Worm (Caenorhabditis elegans) whole organism, late embryonic: Measurements from ENCODE around the gene oac-52.

Experiments used
- C08G9.2 ChIP-seq: sonication (generic microtip); optimal IDR thresholded peaks from 2 replicates; lab custom pipeline; 2016; ENCODE audit warnings: mild to moderate bottlenecking, missing genetic modification characterization, moderate library complexity, missing compliant biosample characterization
- C38D4.7 ChIP-seq: fragments of 200-800 bp; sonication (Bioruptor generic); optimal IDR thresholded peaks from 2 replicates; lab custom pipeline; 2018; ENCODE audit warnings: mild to moderate bottlenecking, missing genetic modification characterization, moderate library complexity, missing compliant biosample characterization
- F13H6.1 ChIP-seq: sonication (generic microtip); optimal IDR thresholded peaks from 2 replicates; lab custom pipeline; 2016; ENCODE audit warnings: missing genetic modification characterization, missing compliant biosample characterization
- K02D7.2 ChIP-seq: sonication (generic microtip); optimal IDR thresholded peaks from 2 replicates; lab custom pipeline; 2017; ENCODE audit warnings: mild to moderate bottlenecking, missing genetic modification characterization, missing compliant biosample characterization
- K09A11.1 ChIP-seq: sonication (generic microtip); optimal IDR thresholded peaks from 2 replicates; lab custom pipeline; 2017; ENCODE audit warnings: antibody characterized with exemption, mild to moderate bottlenecking, missing genetic modification characterization, missing compliant biosample characterization; ENCODE audit not compliant: insufficient read depth
- T23F11.4 ChIP-seq: fragments of 200-800 bp; sonication (Bioruptor generic); optimal IDR thresholded peaks from 2 replicates; lab custom pipeline; 2018; ENCODE audit warnings: mild to moderate bottlenecking, missing genetic modification characterization, missing compliant biosample characterization
- ahr-1 ChIP-seq: sonication (generic microtip); optimal IDR thresholded peaks from 2 replicates; lab custom pipeline; 2016; ENCODE audit warnings: missing genetic modification characterization, missing compliant biosample characterization
- ceh-14 ChIP-seq: sonication (generic microtip); optimal IDR thresholded peaks from 2 replicates; lab custom pipeline; 2016; ENCODE audit warnings: missing genotype, missing genetic modification characterization, missing compliant biosample characterization
- ceh-18 ChIP-seq: sonication (generic microtip); optimal IDR thresholded peaks from 2 replicates; lab custom pipeline; 2016; ENCODE audit warnings: missing genetic modification characterization, missing compliant biosample characterization
- ceh-19 ChIP-seq: fragments of 200-800 bp; sonication (Bioruptor generic); optimal IDR thresholded peaks from 2 replicates; lab custom pipeline; 2018; ENCODE audit warnings: mild to moderate bottlenecking, missing genetic modification characterization, missing compliant biosample characterization
- ceh-2 ChIP-seq: sonication (generic microtip); optimal IDR thresholded peaks from 2 replicates; lab custom pipeline; 2016; ENCODE audit warnings: missing genotype, missing genetic modification characterization, missing compliant biosample characterization
- ceh-22 ChIP-seq: sonication (generic microtip); optimal IDR thresholded peaks from 2 replicates; lab custom pipeline; 2017; ENCODE audit warnings: missing biosample characterization, missing genetic modification characterization
- ceh-24 ChIP-seq: sonication (generic microtip); optimal IDR thresholded peaks from 2 replicates; lab custom pipeline; 2016; ENCODE audit warnings: mild to moderate bottlenecking, missing genetic modification characterization, missing compliant biosample characterization
- ceh-30 ChIP-seq: fragments of 150-350 bp; optimal IDR thresholded peaks from 2 replicates; lab custom pipeline; 2014; ENCODE audit warnings: missing biosample characterization, missing genetic modification characterization
- ceh-31 ChIP-seq: sonication (generic microtip); optimal IDR thresholded peaks from 2 replicates; lab custom pipeline; 2016; ENCODE audit warnings: missing genetic modification characterization, missing compliant biosample characterization
- ceh-34 ChIP-seq: sonication (generic microtip); optimal IDR thresholded peaks from 2 replicates; lab custom pipeline; 2016; ENCODE audit warnings: mild to moderate bottlenecking, missing genetic modification characterization, missing compliant biosample characterization
- ceh-45 ChIP-seq: fragments of 200-800 bp; sonication (Bioruptor generic); IDR thresholded peaks from 2 replicates; pipeline ENCODE4 v1.3.6; 2022; ENCODE audit warnings: missing genetic modification reagents, missing genetic modification characterization, missing compliant biosample characterization
- ceh-48 ChIP-seq: sonication (generic microtip); optimal IDR thresholded peaks from 2 replicates; lab custom pipeline; 2016; ENCODE audit warnings: missing genetic modification characterization, inconsistent platforms, missing compliant biosample characterization
- che-1 ChIP-seq: sonication (generic microtip); optimal IDR thresholded peaks from 2 replicates; lab custom pipeline; 2016; ENCODE audit warnings: mild to moderate bottlenecking, missing genetic modification characterization, missing compliant biosample characterization
- dve-1 ChIP-seq: sonication (generic microtip); optimal IDR thresholded peaks from 2 replicates; lab custom pipeline; 2017; ENCODE audit warnings: antibody characterized with exemption, mild to moderate bottlenecking, missing genetic modification characterization, missing compliant biosample characterization
- elt-2 ChIP-seq: sonication (generic microtip); optimal IDR thresholded peaks from 2 replicates; lab custom pipeline; 2016; ENCODE audit warnings: missing genetic modification reagents, missing genetic modification characterization, missing compliant biosample characterization
- elt-4 ChIP-seq: sonication (generic microtip); optimal IDR thresholded peaks from 2 replicates; lab custom pipeline; 2016; ENCODE audit warnings: missing genetic modification characterization, missing compliant biosample characterization
- ets-4 ChIP-seq: sonication (generic microtip); optimal IDR thresholded peaks from 2 replicates; lab custom pipeline; 2016; ENCODE audit warnings: missing genetic modification characterization, missing compliant biosample characterization
- eyg-1 ChIP-seq: sonication (generic microtip); optimal IDR thresholded peaks from 2 replicates; lab custom pipeline; 2016; ENCODE audit warnings: missing genotype, missing genetic modification characterization, missing compliant biosample characterization
- fax-1 ChIP-seq: sonication (generic microtip); optimal IDR thresholded peaks from 2 replicates; lab custom pipeline; 2016; ENCODE audit warnings: missing genotype, missing genetic modification characterization, missing compliant biosample characterization
- fkh-10 ChIP-seq: fragments of 150-350 bp; optimal IDR thresholded peaks from 2 replicates; lab custom pipeline; 2014; ENCODE audit warnings: missing biosample characterization, missing genetic modification reagents, missing genetic modification characterization
- fkh-6 ChIP-seq: sonication (generic microtip); optimal IDR thresholded peaks from 2 replicates; lab custom pipeline; 2016; ENCODE audit warnings: missing genetic modification characterization, missing compliant biosample characterization
- gmeb-2 ChIP-seq: sonication (generic microtip); optimal IDR thresholded peaks from 2 replicates; lab custom pipeline; 2016; ENCODE audit warnings: missing genetic modification characterization, inconsistent platforms, missing compliant biosample characterization
- hlh-30 ChIP-seq: sonication (generic microtip); optimal IDR thresholded peaks from 2 replicates; lab custom pipeline; 2017; ENCODE audit warnings: antibody characterized with exemption, missing genetic modification characterization, missing compliant biosample characterization; ENCODE audit not compliant: insufficient read depth
- lim-6 ChIP-seq: sonication (generic microtip); optimal IDR thresholded peaks from 2 replicates; lab custom pipeline; 2016; ENCODE audit warnings: missing genetic modification characterization, missing compliant biosample characterization
- madf-2 ChIP-seq: sonication (generic microtip); optimal IDR thresholded peaks from 2 replicates; lab custom pipeline; 2017; ENCODE audit warnings: missing genetic modification characterization, missing compliant biosample characterization
- mec-3 ChIP-seq: sonication (generic microtip); optimal IDR thresholded peaks from 2 replicates; lab custom pipeline; 2016; ENCODE audit warnings: borderline replicate concordance, missing genetic modification characterization, missing compliant biosample characterization
- nfya-1 ChIP-seq: sonication (generic microtip); optimal IDR thresholded peaks from 2 replicates; lab custom pipeline; 2017; ENCODE audit warnings: missing genetic modification characterization, mild to moderate bottlenecking, missing compliant biosample characterization, antibody characterized with exemption, moderate library complexity
- nhr-11 ChIP-seq: fragments of 150-350 bp; optimal IDR thresholded peaks from 2 replicates; lab custom pipeline; 2014; ENCODE audit warnings: missing biosample characterization, missing genetic modification characterization
- nhr-232 ChIP-seq: sonication (generic microtip); optimal IDR thresholded peaks from 2 replicates; lab custom pipeline; 2016; ENCODE audit warnings: missing genetic modification characterization, missing compliant biosample characterization
- npax-4 ChIP-seq: sonication (generic microtip); optimal IDR thresholded peaks from 2 replicates; lab custom pipeline; 2016; ENCODE audit warnings: missing genetic modification characterization, missing compliant biosample characterization
- odd-2 ChIP-seq: sonication (generic microtip); optimal IDR thresholded peaks from 2 replicates; lab custom pipeline; 2017; ENCODE audit warnings: antibody characterized with exemption, mild to moderate bottlenecking, missing genetic modification characterization, missing compliant biosample characterization
- pat-9 ChIP-seq: fragments of 200-800 bp; sonication (Bioruptor generic); optimal IDR thresholded peaks from 2 replicates; lab custom pipeline; 2018; ENCODE audit warnings: mild to moderate bottlenecking, missing genetic modification characterization, moderate library complexity, missing compliant biosample characterization
- pax-1 ChIP-seq: fragments of 150-350 bp; optimal IDR thresholded peaks from 2 replicates; lab custom pipeline; 2014; ENCODE audit warnings: missing biosample characterization, missing genetic modification characterization
- pha-2 ChIP-seq: sonication (generic microtip); optimal IDR thresholded peaks from 2 replicates; lab custom pipeline; 2017; ENCODE audit warnings: mild to moderate bottlenecking, missing genetic modification characterization, missing compliant biosample characterization
- pha-4 ChIP-seq: fragments of 150-350 bp; optimal IDR thresholded peaks from 2 replicates; lab custom pipeline; 2018; ENCODE audit warnings: missing biosample characterization, missing genetic modification reagents, missing genetic modification characterization
- pqm-1 ChIP-seq: sonication (generic microtip); optimal IDR thresholded peaks from 2 replicates; lab custom pipeline; 2016; ENCODE audit warnings: missing genetic modification characterization, missing compliant biosample characterization
- pros-1 ChIP-seq: fragments of 150-350 bp; optimal IDR thresholded peaks from 2 replicates; lab custom pipeline; 2014; ENCODE audit warnings: missing biosample characterization, missing genetic modification reagents, missing genetic modification characterization
- ref-2 ChIP-seq: sonication (generic microtip); optimal IDR thresholded peaks from 2 replicates; lab custom pipeline; 2016; ENCODE audit warnings: missing genetic modification characterization, missing compliant biosample characterization
- rnt-1 ChIP-seq: sonication (generic microtip); optimal IDR thresholded peaks from 2 replicates; lab custom pipeline; 2016; ENCODE audit warnings: missing genetic modification characterization, missing compliant biosample characterization
- sdc-2 ChIP-seq: sonication (generic microtip); optimal IDR thresholded peaks from 2 replicates; lab custom pipeline; 2016; ENCODE audit warnings: missing genotype, missing genetic modification characterization, missing compliant biosample characterization
- sox-2 ChIP-seq: fragments of 200-800 bp; sonication (Bioruptor generic); IDR thresholded peaks from 2 replicates; pipeline ENCODE4 v1.3.6; 2022; ENCODE audit warnings: missing genetic modification reagents, missing genetic modification characterization, missing compliant biosample characterization
- sox-4 ChIP-seq: sonication (generic microtip); optimal IDR thresholded peaks from 2 replicates; lab custom pipeline; 2017; ENCODE audit warnings: mild to moderate bottlenecking, missing genetic modification characterization, inconsistent platforms, missing compliant biosample characterization
- tbx-2 ChIP-seq: sonication (generic microtip); optimal IDR thresholded peaks from 2 replicates; lab custom pipeline; 2016; ENCODE audit warnings: missing genetic modification characterization, missing compliant biosample characterization
- tbx-7 ChIP-seq: sonication (generic microtip); optimal IDR thresholded peaks from 2 replicates; lab custom pipeline; 2016; ENCODE audit warnings: missing genotype, missing genetic modification characterization, missing compliant biosample characterization
- ttx-3 ChIP-seq: sonication (generic microtip); optimal IDR thresholded peaks from 2 replicates; lab custom pipeline; 2016; ENCODE audit warnings: missing genetic modification reagents, missing genetic modification characterization, missing compliant biosample characterization
- unc-42 ChIP-seq: sonication (generic microtip); optimal IDR thresholded peaks from 2 replicates; lab custom pipeline; 2016; ENCODE audit warnings: missing genotype, missing genetic modification characterization, missing compliant biosample characterization
- unc-86 ChIP-seq: sonication (generic microtip); optimal IDR thresholded peaks from 2 replicates; lab custom pipeline; 2016; ENCODE audit warnings: missing genetic modification characterization, missing compliant biosample characterization
- ztf-16 ChIP-seq: sonication (generic microtip); optimal IDR thresholded peaks from 2 replicates; lab custom pipeline; 2017; ENCODE audit warnings: missing genetic modification characterization, missing compliant biosample characterization

The oac-52 gene

ce11 chrIV:4390438-4390894, 44.1 kb upstream of the oac-52 start, which contains the start of the genes rpl-7A and set-21:
TSS of gene rpl-7A (minus strand) at chrIV:4390590.
TSS of gene set-21 (plus strand) at chrIV:4390844.
- TF ChIP-seq npax-4 (tag; lab: Kevin White, UChicago): no peak
- TF ChIP-seq nfya-1: peak; percentile 85
- TF ChIP-seq ref-2 (tag; lab: Kevin White, UChicago): peak; percentile 88
- no peak for TF ChIP-seq pha-4 (tag; lab: Kevin White, UChicago)
- TF ChIP-seq ceh-19 (GFP tag; lab: Kevin White, UChicago): peak; percentile 1
- no peak for TF ChIP-seq fax-1
- TF ChIP-seq nhr-11 (tag; lab: Kevin White, UChicago): no peak
- no peak for TF ChIP-seq pros-1 (tag; lab: Kevin White, UChicago)
- peak; percentile 13; the same call in 1 of the 2 replicates for TF ChIP-seq ceh-45 (GFP tag; lab: Robert Waterston, UW)
- TF ChIP-seq che-1: no peak
- no peak for TF ChIP-seq K02D7.2 (tag; lab: Kevin White, UChicago)
- TF ChIP-seq K09A11.1 (tag; lab: Kevin White, UChicago): no peak
- TF ChIP-seq nhr-232 (tag; lab: Kevin White, UChicago): no peak
- TF ChIP-seq ceh-18 (tag; lab: Kevin White, UChicago): peak; percentile 82
- no peak for TF ChIP-seq lim-6 (tag; lab: Kevin White, UChicago)
- TF ChIP-seq pqm-1 (tag; lab: Kevin White, UChicago): no peak
- TF ChIP-seq ceh-14 (tag; lab: Kevin White, UChicago): peak; percentile 62
- no peak for TF ChIP-seq ceh-30 (tag; lab: Kevin White, UChicago)
- TF ChIP-seq T23F11.4 (GFP tag; lab: Kevin White, UChicago): peak; percentile 16
- peak; percentile 47 for TF ChIP-seq elt-2 (tag; lab: Kevin White, UChicago)
- peak; percentile 90 for TF ChIP-seq ceh-34 (tag; lab: Kevin White, UChicago)
- TF ChIP-seq tbx-2 (tag; lab: Kevin White, UChicago): peak; percentile 80
- TF ChIP-seq sox-4 (tag; lab: Kevin White, UChicago): no peak
- peak; percentile 15 for TF ChIP-seq ceh-2 (tag; lab: Kevin White, UChicago)
- TF ChIP-seq ceh-24 (tag; lab: Kevin White, UChicago): no peak
- peak; percentile 65 for TF ChIP-seq dve-1 (tag; lab: Kevin White, UChicago)
- TF ChIP-seq C08G9.2: peak; percentile 34
- peak; percentile 81 for TF ChIP-seq ceh-31
- TF ChIP-seq eyg-1: no peak
- TF ChIP-seq rnt-1 (tag; lab: Kevin White, UChicago): peak; percentile 68
- peak; percentile 27; the same call in 1 of the 2 replicates for TF ChIP-seq sox-2
- TF ChIP-seq unc-86 (tag; lab: Kevin White, UChicago): peak; percentile 71
- TF ChIP-seq madf-2 (tag; lab: Kevin White, UChicago): peak; percentile 64
- no peak for TF ChIP-seq mec-3 (tag; lab: Kevin White, UChicago)
- no peak for TF ChIP-seq ceh-22 (tag; lab: Kevin White, UChicago)
- peak; percentile 62 for TF ChIP-seq ztf-16
- TF ChIP-seq unc-42 (tag; lab: Kevin White, UChicago): peak; percentile 79
- TF ChIP-seq pat-9 (tag; lab: Kevin White, UChicago): no peak
- no peak for TF ChIP-seq sdc-2 (tag; lab: Kevin White, UChicago)
- TF ChIP-seq pha-2 (tag; lab: Kevin White, UChicago): peak; percentile 13
- TF ChIP-seq gmeb-2 (tag; lab: Kevin White, UChicago): no peak
- no peak for TF ChIP-seq odd-2 (tag; lab: Kevin White, UChicago)
- no peak for TF ChIP-seq pax-1 (tag; lab: Kevin White, UChicago)
- TF ChIP-seq ets-4 (tag; lab: Kevin White, UChicago): peak; percentile 7
- no peak for TF ChIP-seq fkh-6 (tag; lab: Kevin White, UChicago)
- TF ChIP-seq fkh-10: no peak
- no peak for TF ChIP-seq ahr-1
- TF ChIP-seq elt-4 (tag; lab: Kevin White, UChicago): no peak
- TF ChIP-seq F13H6.1 (tag; lab: Kevin White, UChicago): peak; percentile 14
- no peak for TF ChIP-seq ttx-3 (tag; lab: Kevin White, UChicago)
- TF ChIP-seq C38D4.7: no peak
- peak; percentile 40 for TF ChIP-seq ceh-48 (tag; lab: Kevin White, UChicago)
- TF ChIP-seq tbx-7 (tag; lab: Kevin White, UChicago): peak; percentile 15
- peak; percentile 43 for TF ChIP-seq hlh-30
